Worm (Caenorhabditis elegans) whole organism, young adult: ENCODE data around the gene hal-2.

Experiments
- D2030.7 ChIP-seq: fragments of 200-800 bp; sonication (Bioruptor generic); IDR thresholded peaks from 2 replicates; pipeline ENCODE4 v1.3.6; 2022; ENCODE audit warnings: missing genetic modification reagents, missing genetic modification characterization, missing compliant biosample characterization
- F33H1.4 ChIP-seq: fragments of 200-800 bp; sonication (Bioruptor generic); IDR thresholded peaks from 2 replicates; pipeline ENCODE4 v1.3.6; 2022; ENCODE audit warnings: missing genetic modification reagents, missing genetic modification characterization, missing compliant biosample characterization
- F39B2.1 ChIP-seq: fragments of 200-800 bp; sonication (Bioruptor generic); IDR thresholded peaks from 2 replicates; pipeline ENCODE4 v1.3.6; 2022; ENCODE audit warnings: missing genetic modification reagents, missing genetic modification characterization, missing compliant biosample characterization
- F55B11.4 ChIP-seq: sonication (generic microtip); optimal IDR thresholded peaks from 2 replicates; lab custom pipeline; 2016; ENCODE audit warnings: missing compliant biosample characterization, missing genetic modification characterization, borderline replicate concordance; ENCODE audit not compliant: insufficient read depth
- F57C9.4 ChIP-seq: sonication (generic microtip); optimal IDR thresholded peaks from 2 replicates; lab custom pipeline; 2017; ENCODE audit warnings: mild to moderate bottlenecking, missing genetic modification characterization, missing compliant biosample characterization
- K11D2.4 ChIP-seq: fragments of 200-800 bp; sonication (Bioruptor generic); IDR thresholded peaks from 2 replicates; pipeline ENCODE4 v1.3.6; 2022; ENCODE audit warnings: missing genetic modification reagents, missing genetic modification characterization, missing compliant biosample characterization
- Y56A3A.18 ChIP-seq: fragments of 200-800 bp; sonication (Bioruptor generic); IDR thresholded peaks from 2 replicates; pipeline ENCODE4 v1.3.6; 2022; ENCODE audit warnings: missing genetic modification reagents, missing genetic modification characterization, missing compliant biosample characterization
- Y79H2A.3 ChIP-seq: fragments of 200-800 bp; sonication (Bioruptor generic); conservative IDR thresholded peaks from 2 replicates; pipeline ENCODE4 v1.3.6; 2022; ENCODE audit warnings: missing genetic modification reagents, missing genetic modification characterization, missing compliant biosample characterization
- Y95B8A.8 ChIP-seq: fragments of 200-800 bp; sonication (Bioruptor generic); IDR thresholded peaks from 2 replicates; pipeline ENCODE4 v1.3.6; 2022; ENCODE audit warnings: missing genetic modification reagents, missing genetic modification characterization, missing compliant biosample characterization
- ama-1 ChIP-seq, 3 experiments: fragments of 150-350 bp in 1 of 3; sonication (generic microtip) in 2 of 3; optimal IDR thresholded peaks; 2 replicates each; lab custom pipeline; 2014 to 2018; ENCODE audit warnings: missing biosample characterization in 2 of 3, missing genetic modification characterization in 2 of 3, missing genetic modification reagents in 2 of 3
- athp-1 ChIP-seq: sonication (generic microtip); optimal IDR thresholded peaks from 2 replicates; lab custom pipeline; 2017; ENCODE audit warnings: mild to moderate bottlenecking, missing genetic modification characterization, missing compliant biosample characterization
- attf-3 ChIP-seq: fragments of 200-800 bp; sonication (Bioruptor generic); conservative IDR thresholded peaks from 2 replicates; pipeline ENCODE4 v1.3.6; 2022; ENCODE audit warnings: missing genetic modification reagents, missing genetic modification characterization, missing compliant biosample characterization
- attf-6 ChIP-seq: fragments of 200-800 bp; sonication (Bioruptor generic); IDR thresholded peaks from 2 replicates; pipeline ENCODE4 v1.3.6; 2022; ENCODE audit warnings: missing genetic modification reagents, missing genetic modification characterization, missing compliant biosample characterization
- cebp-1 ChIP-seq, 2 experiments: fragments of 200-800 bp in 1 of 2; sonication (Bioruptor generic) in 1 of 2; sonication (generic microtip) in 1 of 2; IDR thresholded peaks in 1 of 2; optimal IDR thresholded peaks in 1 of 2; 2 replicates each; pipeline versions ENCODE4 v1.3.6 to Lab custom; 2017 to 2022; ENCODE audit warnings: missing compliant biosample characterization in 2 of 2, missing genetic modification characterization in 2 of 2, mild to moderate bottlenecking in 1 of 2, missing genetic modification reagents in 1 of 2, moderate library complexity in 1 of 2
- ceh-40 ChIP-seq: fragments of 200-800 bp; sonication (Bioruptor generic); IDR thresholded peaks from 2 replicates; pipeline ENCODE4 v1.3.6; 2022; ENCODE audit warnings: missing genetic modification characterization, missing compliant biosample characterization
- ceh-79 ChIP-seq: sonication (generic microtip); optimal IDR thresholded peaks from 2 replicates; lab custom pipeline; 2017; ENCODE audit warnings: mild to moderate bottlenecking, missing genetic modification characterization, missing compliant biosample characterization
- dpl-1 ChIP-seq: fragments of 150-350 bp; optimal IDR thresholded peaks from 2 replicates; lab custom pipeline; 2014; ENCODE audit warnings: missing biosample characterization, missing genetic modification reagents, missing genetic modification characterization
- hlh-26 ChIP-seq: fragments of 200-800 bp; sonication (Bioruptor generic); conservative IDR thresholded peaks from 2 replicates; pipeline ENCODE4 v1.3.6; 2022; ENCODE audit warnings: missing genetic modification reagents, missing genetic modification characterization, missing compliant biosample characterization
- hsf-1 ChIP-seq: fragments of 200-800 bp; sonication (Bioruptor generic); IDR thresholded peaks from 2 replicates; pipeline ENCODE4 v1.3.6; 2022; ENCODE audit warnings: missing genetic modification reagents, missing genetic modification characterization, missing compliant biosample characterization
- let-607 ChIP-seq, 2 experiments: fragments of 200-800 bp in 1 of 2; sonication (Bioruptor generic) in 1 of 2; sonication (generic microtip) in 1 of 2; optimal IDR thresholded peaks; 2 replicates each; lab custom pipeline; 2016 to 2018; ENCODE audit warnings: mild to moderate bottlenecking in 2 of 2, missing compliant biosample characterization in 2 of 2, missing genetic modification characterization in 2 of 2, moderate library complexity in 2 of 2, missing genotype in 1 of 2
- lin-40 ChIP-seq: sonication (generic microtip); optimal IDR thresholded peaks from 2 replicates; lab custom pipeline; 2016; ENCODE audit warnings: missing genetic modification characterization, mild to moderate bottlenecking, missing compliant biosample characterization, missing genotype, missing genetic modification reagents
- lin-54 ChIP-seq: fragments of 200-800 bp; sonication (Bioruptor generic); optimal IDR thresholded peaks from 2 replicates; lab custom pipeline; 2018; ENCODE audit warnings: mild to moderate bottlenecking, missing genetic modification characterization, missing compliant biosample characterization
- lir-1 ChIP-seq: fragments of 200-800 bp; sonication (Bioruptor generic); conservative IDR thresholded peaks from 2 replicates; pipeline ENCODE4 v1.3.6; 2022; ENCODE audit warnings: missing genetic modification reagents, missing genetic modification characterization, missing compliant biosample characterization
- lsl-1 ChIP-seq: fragments of 200-800 bp; sonication (Bioruptor generic); optimal IDR thresholded peaks from 2 replicates; lab custom pipeline; 2018; ENCODE audit warnings: mild to moderate bottlenecking, missing genetic modification characterization, moderate library complexity, missing compliant biosample characterization
- madf-10 ChIP-seq: sonication (generic microtip); optimal IDR thresholded peaks from 2 replicates; lab custom pipeline; 2016; ENCODE audit warnings: mild to moderate bottlenecking, missing genetic modification characterization, missing compliant biosample characterization
- madf-6 ChIP-seq: fragments of 200-800 bp; sonication (Bioruptor generic); IDR thresholded peaks from 2 replicates; pipeline ENCODE4 v1.3.6; 2022; ENCODE audit warnings: missing genetic modification reagents, missing genetic modification characterization, missing compliant biosample characterization
- madf-8 ChIP-seq: fragments of 200-800 bp; sonication (Bioruptor generic); conservative IDR thresholded peaks from 2 replicates; pipeline ENCODE4 v1.3.6; 2022; ENCODE audit warnings: missing genetic modification reagents, missing genetic modification characterization, missing compliant biosample characterization
- mel-28 ChIP-seq: sonication (generic microtip); optimal IDR thresholded peaks from 2 replicates; lab custom pipeline; 2016; ENCODE audit warnings: borderline replicate concordance, mild to moderate bottlenecking, missing genetic modification characterization, missing compliant biosample characterization
- mes-4 ChIP-seq: sonication (generic microtip); optimal IDR thresholded peaks from 2 replicates; lab custom pipeline; 2016; ENCODE audit warnings: missing genotype, missing genetic modification characterization, missing compliant biosample characterization
- nhr-80 ChIP-seq: sonication (generic microtip); optimal IDR thresholded peaks from 2 replicates; lab custom pipeline; 2016; ENCODE audit warnings: missing genetic modification characterization, missing compliant biosample characterization
- pbrm-1 ChIP-seq: fragments of 200-800 bp; sonication (Bioruptor generic); IDR thresholded peaks from 2 replicates; pipeline ENCODE4 v1.3.6; 2022; ENCODE audit warnings: missing genetic modification reagents, missing genetic modification characterization, missing compliant biosample characterization
- pha-4 ChIP-seq: fragments of 150-350 bp; sonication (generic microtip); optimal IDR thresholded peaks from 2 replicates; lab custom pipeline; 2014; ENCODE audit warnings: missing biosample characterization, missing genetic modification reagents, missing genetic modification characterization
- rcor-1 ChIP-seq: fragments of 200-800 bp; sonication (Bioruptor generic); IDR thresholded peaks from 2 replicates; pipeline ENCODE4 v1.3.6; 2022; ENCODE audit warnings: missing genetic modification reagents, missing genetic modification characterization, missing compliant biosample characterization
- repo-1 ChIP-seq: sonication (generic microtip); optimal IDR thresholded peaks from 2 replicates; lab custom pipeline; 2017; ENCODE audit warnings: mild to moderate bottlenecking, missing genetic modification characterization, missing compliant biosample characterization
- rpc-1 ChIP-seq, 2 experiments: fragments of 150-350 bp in 1 of 2; sonication (generic microtip) in 1 of 2; optimal IDR thresholded peaks; 2 replicates each; lab custom pipeline; 2014 to 2018; ENCODE audit warnings: missing biosample characterization in 1 of 2, missing genetic modification characterization in 1 of 2, missing genetic modification reagents in 1 of 2, missing genotype in 1 of 2
- tbp1 ChIP-seq: fragments of 200-800 bp; sonication (Bioruptor generic); optimal IDR thresholded peaks from 2 replicates; lab custom pipeline; 2018; ENCODE audit warnings: mild to moderate bottlenecking, missing genetic modification characterization, missing compliant biosample characterization
- unc-62 ChIP-seq: fragments of 150-350 bp; optimal IDR thresholded peaks from 2 replicates; lab custom pipeline; 2014; ENCODE audit warnings: missing biosample characterization, missing genetic modification reagents, missing genetic modification characterization
- zfh-2 ChIP-seq: fragments of 200-800 bp; sonication (Bioruptor generic); conservative IDR thresholded peaks from 2 replicates; pipeline ENCODE4 v1.3.6; 2022; ENCODE audit warnings: missing genetic modification reagents, missing genetic modification characterization, missing compliant biosample characterization
- ztf-22 ChIP-seq: fragments of 200-800 bp; sonication (Bioruptor generic); optimal IDR thresholded peaks from 2 replicates; lab custom pipeline; 2018; ENCODE audit warnings: mild to moderate bottlenecking, missing genetic modification characterization, moderate library complexity, missing compliant biosample characterization
- ztf-25 ChIP-seq: fragments of 200-800 bp; sonication (Bioruptor generic); IDR thresholded peaks from 2 replicates; pipeline ENCODE4 v1.3.6; 2022; ENCODE audit warnings: missing genetic modification reagents, missing genetic modification characterization, missing compliant biosample characterization
- ztf-6 ChIP-seq: fragments of 200-800 bp; sonication (Bioruptor generic); IDR thresholded peaks from 2 replicates; pipeline ENCODE4 v1.3.6; 2022; ENCODE audit warnings: missing genetic modification reagents, missing genetic modification characterization, missing compliant biosample characterization

hal-2 gene

DNA sequence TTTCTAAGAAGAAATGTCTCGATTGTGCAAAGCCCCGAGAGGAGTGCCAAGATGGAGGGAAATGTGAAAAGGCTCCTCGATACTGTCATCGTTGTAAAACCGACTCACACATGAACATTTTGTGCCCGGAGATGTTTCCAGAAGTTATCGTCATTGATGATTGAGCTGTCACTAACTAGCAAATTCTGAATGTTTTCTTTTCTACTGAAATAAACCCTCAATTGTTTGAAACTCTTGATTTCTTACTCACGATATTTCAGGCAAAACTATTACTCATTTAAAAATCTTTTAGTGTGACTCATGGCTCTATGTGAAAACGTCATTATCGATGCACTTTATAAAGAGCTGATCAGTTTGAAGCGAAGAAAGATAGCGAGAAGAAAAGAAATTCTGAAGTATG is 3.6 kb downstream of the hal-2 start, which contains the start of gene T16H12.13:
Gene T16H12.13 (plus strand): TSS at position 301 of the 400 bp plus-strand sequence.
- TF ChIP-seq ceh-40 (no peak), mes-4 (no peak), tbp1 (no peak), lin-54 (GFP tag; lab: Kevin White, UChicago) (no peak), ztf-25 (GFP tag; lab: Robert Waterston, UW) (no peak), ztf-6 (GFP tag; lab: Robert Waterston, UW) (no peak), F39B2.1 (no peak), rcor-1 (GFP tag; lab: Robert Waterston, UW) (no peak), madf-10 (tag; lab: Kevin White, UChicago) (no peak), cebp-1 (GFP tag; IDR thresholded peaks at IDR 0.05; lab: Robert Waterston, UW) (no peak), cebp-1 (tag; optimal IDR thresholded peaks at IDR 0.05; lab: Kevin White, UChicago) (no peak), F55B11.4 (no peak), ztf-22 (no peak), hlh-26 (GFP tag; lab: Robert Waterston, UW) (no peak), D2030.7 (GFP tag; lab: Robert Waterston, UW) (no peak), Y56A3A.18 (no peak), madf-8 (GFP tag; lab: Robert Waterston, UW) (no peak), repo-1 (tag; lab: Kevin White, UChicago) (no peak), rpc-1 (optimal IDR thresholded peaks at IDR 0.05; lab: Kevin White, UChicago) (no peak), rpc-1 (tag; optimal IDR thresholded peaks at IDR 0.05; lab: Kevin White, UChicago) (no peak), ama-1 (optimal IDR thresholded peaks at IDR 0.05; lab: Kevin White, UChicago) (no peak), ama-1 (GFP tag; optimal IDR thresholded peaks at IDR 0.05; lab: Kevin White, UChicago) (no peak), pbrm-1 (GFP tag; lab: Robert Waterston, UW) (no peak)

DNA sequence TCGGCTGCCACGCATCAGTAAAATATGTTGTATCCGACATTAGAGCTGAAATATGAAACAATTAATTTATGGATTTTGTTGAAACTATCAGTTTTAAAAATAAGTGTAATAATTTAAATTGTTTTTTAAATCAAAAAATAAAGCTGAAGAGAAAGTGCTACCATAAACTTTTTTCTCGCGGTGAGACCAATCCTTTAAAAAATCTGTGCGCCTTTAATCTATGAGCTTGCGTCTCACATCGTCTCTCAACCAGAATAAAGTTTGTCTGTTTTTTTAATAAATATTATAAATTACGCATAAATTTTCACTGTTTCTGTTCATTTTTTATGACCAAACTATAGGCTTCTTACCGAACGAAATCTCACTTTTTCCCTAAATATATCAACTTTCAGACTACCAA is 5.5 kb downstream of the hal-2 start, which contains the start of gene T16H12.3:
Gene T16H12.3 (minus strand): TSS at position 51 of the 400 bp plus-strand sequence.
- peak; percentile 64 for TF ChIP-seq F33H1.4
- TF ChIP-seq madf-6 (GFP tag; lab: Robert Waterston, UW) = peak; percentile 38; the same call in 1 of the 2 replicates
- no peak for TF ChIP-seq zfh-2 (GFP tag; lab: Robert Waterston, UW)
- peak; percentile 67 for TF ChIP-seq lsl-1
- no peak for TF ChIP-seq unc-62 (GFP tag; lab: Kevin White, UChicago)

DNA sequence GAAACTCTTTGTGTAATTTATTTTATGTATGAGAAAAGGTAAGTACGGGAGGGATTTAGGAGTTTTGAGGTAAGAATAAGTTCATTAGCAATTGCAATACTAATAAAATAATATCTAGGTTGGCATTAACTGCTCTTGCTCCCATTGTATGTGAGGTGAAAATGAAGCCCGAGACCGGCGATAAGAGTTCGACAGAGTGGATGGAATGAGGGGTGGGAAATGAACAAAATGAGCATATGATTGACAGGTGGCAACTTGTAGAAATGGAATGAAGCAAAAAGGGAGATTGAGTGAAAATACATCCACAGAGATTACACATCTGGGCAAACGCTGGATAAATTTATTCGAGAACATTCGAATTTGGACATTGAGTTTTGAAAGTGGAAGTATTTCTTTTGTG is 9.9 kb downstream of the hal-2 start:
- TF ChIP-seq hsf-1 (GFP tag; lab: Robert Waterston, UW) = no peak
- TF ChIP-seq lin-40 (tag; lab: Kevin White, UChicago) = no peak
- TF ChIP-seq Y79H2A.3 (GFP tag; lab: Robert Waterston, UW) = no peak
- TF ChIP-seq mel-28 (tag; lab: Kevin White, UChicago) = no peak
- TF ChIP-seq madf-8 (GFP tag; lab: Robert Waterston, UW) = no peak
- TF ChIP-seq tbp1 = no peak
- no peak for TF ChIP-seq lir-1 (GFP tag; lab: Robert Waterston, UW)
- peak; percentile 34 for TF ChIP-seq nhr-80 (tag; lab: Kevin White, UChicago)
- TF ChIP-seq athp-1 (tag; lab: Kevin White, UChicago) = no peak
- TF ChIP-seq F57C9.4 (tag; lab: Kevin White, UChicago) = no peak
- TF ChIP-seq attf-3 = no peak
- no peak for TF ChIP-seq K11D2.4 (GFP tag; lab: Robert Waterston, UW)
- TF ChIP-seq let-607 (tag; optimal IDR thresholded peaks at IDR 0.05; lab: Kevin White, UChicago) = peak in 1 of 2 experiments; percentile 68
- TF ChIP-seq attf-6 = no peak
- peak; percentile 8 for TF ChIP-seq unc-62 (GFP tag; lab: Kevin White, UChicago)
- no peak for TF ChIP-seq pha-4 (tag; lab: Kevin White, UChicago)
- TF ChIP-seq ceh-79 = no peak
- no peak for TF ChIP-seq dpl-1 (GFP tag; lab: Kevin White, UChicago)
- no peak for TF ChIP-seq Y95B8A.8
